Worm (Caenorhabditis elegans): ENCODE results near the gene F13A7.1.
"Not testable (repeated sequence)": the region's sequence is repeated elsewhere in the genome, so short reads cannot be mapped to it uniquely, and the experiment has no call there.

The F13A7.1 gene

DNA sequence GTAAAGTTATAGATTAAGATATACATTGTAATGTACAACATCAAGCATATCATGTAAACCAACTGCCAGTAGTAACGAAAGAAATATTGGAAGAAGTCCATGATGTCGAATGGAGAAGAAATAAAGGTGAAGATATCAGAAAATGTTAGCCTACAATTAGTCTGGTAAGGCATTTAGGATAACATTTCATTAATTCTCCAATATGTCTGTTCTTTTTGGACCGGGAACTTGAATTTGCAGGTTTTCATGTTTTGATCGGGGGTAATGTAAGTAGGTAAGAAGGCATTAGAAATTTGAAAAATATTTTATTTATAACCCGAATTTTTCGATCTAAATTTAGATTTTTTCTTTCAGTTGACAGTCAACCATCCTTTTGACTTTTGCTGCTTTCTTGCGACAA lies 16.0 kb upstream of the F13A7.1 start, which contains the start of gene srd-63:
Gene srd-63 (minus strand): TSS at position 101 of the 400 bp plus-strand sequence.
- no peak for TF ChIP-seq lin-26 (GFP tag; IDR thresholded peaks at IDR 0.05)
- no peak for TF ChIP-seq zfh-2 (GFP tag; conservative IDR thresholded peaks at IDR 0.05)
- TF ChIP-seq nhr-120 (GFP tag; IDR thresholded peaks at IDR 0.05), result no peak
- no peak for TF ChIP-seq dpff-1 (tag; optimal IDR thresholded peaks at IDR 0.05)
- no peak for TF ChIP-seq xnd-1 (tag; optimal IDR thresholded peaks at IDR 0.05)

DNA sequence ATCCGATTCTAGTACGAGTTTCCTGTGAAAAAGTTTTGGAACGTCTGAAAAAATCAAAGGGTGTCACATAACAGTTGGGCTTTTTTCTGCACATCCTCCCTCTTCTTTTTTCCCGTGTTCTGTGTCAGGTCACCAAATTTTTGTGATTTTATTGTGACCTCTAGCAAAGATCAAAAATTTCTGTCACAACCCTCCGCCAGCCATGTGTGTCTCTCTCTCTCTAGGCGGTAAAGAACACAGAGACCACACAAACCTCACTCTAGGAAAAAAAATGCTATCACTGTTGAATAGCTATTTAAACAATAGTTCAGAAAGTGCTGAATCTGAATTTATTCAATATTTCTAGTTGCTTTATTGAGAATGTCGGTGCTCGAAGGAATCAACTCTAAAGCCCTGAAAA lies 12.9 kb upstream of the F13A7.1 start, which contains the start of gene gst-44:
Gene gst-44 (plus strand): TSS at position 237 of the 400 bp plus-strand sequence.
- TF ChIP-seq attf-5 (GFP tag; optimal IDR thresholded peaks at IDR 0.05), result no peak
- TF ChIP-seq nhr-80 (tag; optimal IDR thresholded peaks at IDR 0.05), result peak; percentile 62

DNA sequence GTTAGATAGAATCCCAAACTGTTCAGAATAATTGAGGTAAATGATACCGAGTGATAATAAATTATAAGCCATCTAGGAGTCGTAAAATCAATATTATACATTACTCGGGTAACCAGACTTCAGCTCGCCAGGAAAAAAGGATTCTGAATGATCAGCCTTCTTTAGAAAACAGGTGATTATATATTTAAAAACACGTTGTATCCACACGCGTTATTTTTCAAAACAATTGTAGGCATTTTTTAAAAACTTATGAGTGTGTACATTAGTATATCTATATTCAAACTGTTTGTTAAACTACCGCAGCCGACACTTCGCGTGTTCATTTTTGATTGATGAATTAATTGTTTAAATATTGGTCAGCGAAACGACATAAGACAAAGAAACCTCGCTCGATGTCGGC lies 10.5 kb upstream of the F13A7.1 start, which contains the start of gene sri-65:
Gene sri-65 (minus strand): TSS at position 101 of the 400 bp plus-strand sequence.
- TF ChIP-seq xnd-1 (tag; optimal IDR thresholded peaks at IDR 0.05), result no peak
- TF ChIP-seq fkh-3 (tag; optimal IDR thresholded peaks at IDR 0.05), result no peak
- TF ChIP-seq ceh-40 (GFP tag; IDR thresholded peaks at IDR 0.05), result no peak
- TF ChIP-seq ztf-26 (tag; optimal IDR thresholded peaks at IDR 0.05), result no peak
- TF ChIP-seq Y53F4B.3 (GFP tag; IDR thresholded peaks at IDR 0.05), result no peak
- TF ChIP-seq F33H1.4 (GFP tag; IDR thresholded peaks at IDR 0.05), result no peak
- TF ChIP-seq nhr-179 (tag; optimal IDR thresholded peaks at IDR 0.05), result no peak
- no peak for TF ChIP-seq atf-7 (tag; optimal IDR thresholded peaks at IDR 0.05)
- no peak for TF ChIP-seq snpc-3.4 (tag; optimal IDR thresholded peaks at IDR 0.05)
- no peak for TF ChIP-seq aptf-2 (GFP tag; conservative IDR thresholded peaks at IDR 0.05)
- TF ChIP-seq ama-1 (optimal IDR thresholded peaks at IDR 0.05), result no peak
- TF ChIP-seq ama-1 (GFP tag; optimal IDR thresholded peaks at IDR 0.05), result no peak
- no peak for TF ChIP-seq let-526 (GFP tag; IDR thresholded peaks at IDR 0.05)
- TF ChIP-seq K11D2.4 (GFP tag; IDR thresholded peaks at IDR 0.05), result no peak
- no peak for TF ChIP-seq rpc-1 (optimal IDR thresholded peaks at IDR 0.05)
- TF ChIP-seq rpc-1 (tag; optimal IDR thresholded peaks at IDR 0.05), result no peak
- TF ChIP-seq attf-5 (GFP tag; optimal IDR thresholded peaks at IDR 0.05), result no peak
- no peak for TF ChIP-seq sdz-38 (tag; optimal IDR thresholded peaks at IDR 0.05)
- no peak for TF ChIP-seq ztf-28 (GFP tag; IDR thresholded peaks at IDR 0.05)
- no peak for TF ChIP-seq ekl-4 (GFP tag; IDR thresholded peaks at IDR 0.05)
- TF ChIP-seq hsf-1 (GFP tag; IDR thresholded peaks at IDR 0.05), result no peak

DNA sequence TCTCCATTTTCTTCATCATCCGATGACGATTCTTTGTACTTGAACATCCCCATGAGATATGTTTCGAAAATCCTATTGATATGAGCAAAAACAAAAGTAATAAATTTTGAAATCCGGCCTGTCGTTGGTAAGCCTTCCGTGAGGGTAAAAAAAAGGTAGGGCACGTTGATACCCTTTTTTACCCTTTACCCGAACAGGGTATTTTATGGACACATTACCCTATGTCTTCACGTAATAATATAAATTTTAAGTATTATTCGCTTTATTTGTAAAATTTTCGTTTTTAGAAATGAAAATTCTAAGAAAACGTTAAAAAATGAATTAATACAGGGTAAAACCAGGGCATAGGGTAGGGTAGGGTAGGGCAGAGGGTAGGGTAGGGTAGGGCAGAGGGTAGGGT lies 6.0 kb upstream of the F13A7.1 start, which contains the start of gene F13A7.7:
Gene F13A7.7 (minus strand): TSS at position 101 of the 400 bp plus-strand sequence.
- not testable (repeated sequence) for TF ChIP-seq madf-6 (GFP tag; IDR thresholded peaks at IDR 0.05); ztf-22 (GFP tag; optimal IDR thresholded peaks at IDR 0.05); ccch-3 (GFP tag; optimal IDR thresholded peaks at IDR 0.05)

ce11 chrV:16382949-16383348 lies 5.2 kb upstream of the F13A7.1 start:
- TF ChIP-seq lsy-27 (tag; optimal IDR thresholded peaks at IDR 0.05; ENCODE audit: borderline replicate concordance, insufficient read depth) (no peak), gei-17 (GFP tag; optimal IDR thresholded peaks at IDR 0.05) (no peak), ceh-100 (GFP tag; IDR thresholded peaks at IDR 0.05) (no peak), dox-1 (GFP tag; IDR thresholded peaks at IDR 0.05) (no peak), tlf-1 (GFP tag; optimal IDR thresholded peaks at IDR 0.05) (no peak), F39B2.1 (GFP tag; IDR thresholded peaks at IDR 0.05) (no peak), F57C9.4 (tag; optimal IDR thresholded peaks at IDR 0.05) (no peak), nhr-179 (tag; optimal IDR thresholded peaks at IDR 0.05) (no peak), Y56A3A.18 (GFP tag; IDR thresholded peaks at IDR 0.05) (no peak), lir-1 (GFP tag; conservative IDR thresholded peaks at IDR 0.05) (no peak), snpc-3.4 (tag; optimal IDR thresholded peaks at IDR 0.05) (no peak), chd-7 (tag; optimal IDR thresholded peaks at IDR 0.05) (no peak)
